Worm (Caenorhabditis elegans) whole organism, young adult: ENCODE results near the gene ZK177.12.

Experiments
- F10E7.11 ChIP-seq: sonication (generic microtip); optimal IDR thresholded peaks from 2 replicates; lab custom pipeline; 2017; ENCODE audit warnings: mild to moderate bottlenecking, missing genetic modification characterization, moderate library complexity, missing compliant biosample characterization
- F22D6.2 ChIP-seq: sonication (generic microtip); optimal IDR thresholded peaks from 2 replicates; lab custom pipeline; 2016; ENCODE audit warnings: mild to moderate bottlenecking, missing genetic modification characterization, missing compliant biosample characterization
- F57C9.4 ChIP-seq: sonication (generic microtip); optimal IDR thresholded peaks from 2 replicates; lab custom pipeline; 2017; ENCODE audit warnings: mild to moderate bottlenecking, missing genetic modification characterization, missing compliant biosample characterization
- K11D2.4 ChIP-seq: fragments of 200-800 bp; sonication (Bioruptor generic); IDR thresholded peaks from 2 replicates; pipeline ENCODE4 v1.3.6; 2022; ENCODE audit warnings: missing genetic modification reagents, missing genetic modification characterization, missing compliant biosample characterization
- T07F8.4 ChIP-seq: sonication (generic microtip); optimal IDR thresholded peaks from 2 replicates; lab custom pipeline; 2016; ENCODE audit warnings: mild to moderate bottlenecking, missing genetic modification characterization, moderate library complexity, missing compliant biosample characterization
- Y67H2A.10 ChIP-seq: fragments of 200-800 bp; sonication (Bioruptor generic); conservative IDR thresholded peaks from 2 replicates; pipeline ENCODE4 v1.3.6; 2022; ENCODE audit warnings: missing genetic modification reagents, missing genetic modification characterization, missing compliant biosample characterization
- akir-1 ChIP-seq: fragments of 200-800 bp; sonication (Bioruptor generic); optimal IDR thresholded peaks from 2 replicates; lab custom pipeline; 2018; ENCODE audit warnings: mild to moderate bottlenecking, missing genetic modification characterization, moderate library complexity, missing compliant biosample characterization
- ama-1 ChIP-seq, 3 experiments: fragments of 150-350 bp in 1 of 3; sonication (generic microtip) in 2 of 3; optimal IDR thresholded peaks; 2 replicates each; lab custom pipeline; 2014 to 2018; ENCODE audit warnings: missing biosample characterization in 2 of 3, missing genetic modification characterization in 2 of 3, missing genetic modification reagents in 2 of 3
- atf-7 ChIP-seq: sonication (generic microtip); optimal IDR thresholded peaks from 2 replicates; lab custom pipeline; 2017; ENCODE audit warnings: mild to moderate bottlenecking, missing genetic modification characterization, missing compliant biosample characterization
- attf-6 ChIP-seq: fragments of 200-800 bp; sonication (Bioruptor generic); IDR thresholded peaks from 2 replicates; pipeline ENCODE4 v1.3.6; 2022; ENCODE audit warnings: missing genetic modification reagents, missing genetic modification characterization, missing compliant biosample characterization
- bed-1 ChIP-seq: fragments of 200-800 bp; sonication (Bioruptor generic); IDR thresholded peaks from 2 replicates; pipeline ENCODE4 v1.3.6; 2022; ENCODE audit warnings: missing genetic modification reagents, missing genetic modification characterization, missing compliant biosample characterization
- bed-2 ChIP-seq: fragments of 200-800 bp; sonication (Bioruptor generic); IDR thresholded peaks from 2 replicates; pipeline ENCODE4 v1.3.6; 2022; ENCODE audit warnings: missing genetic modification reagents, missing genetic modification characterization, missing compliant biosample characterization
- cebp-2 ChIP-seq: fragments of 200-800 bp; sonication (Bioruptor generic); IDR thresholded peaks from 2 replicates; pipeline ENCODE4 v1.3.6; 2022; ENCODE audit warnings: missing genetic modification characterization, missing compliant biosample characterization
- ceh-27 ChIP-seq: fragments of 200-800 bp; sonication (Bioruptor generic); optimal IDR thresholded peaks from 2 replicates; lab custom pipeline; 2018; ENCODE audit warnings: mild to moderate bottlenecking, missing genetic modification characterization, moderate library complexity, missing compliant biosample characterization
- ceh-79 ChIP-seq: sonication (generic microtip); optimal IDR thresholded peaks from 2 replicates; lab custom pipeline; 2017; ENCODE audit warnings: mild to moderate bottlenecking, missing genetic modification characterization, missing compliant biosample characterization
- ceh-91 ChIP-seq: fragments of 200-800 bp; sonication (Bioruptor generic); IDR thresholded peaks from 2 replicates; pipeline ENCODE4 v1.3.6; 2022; ENCODE audit warnings: missing genetic modification reagents, missing genetic modification characterization, missing compliant biosample characterization
- chd-7 ChIP-seq: sonication (generic microtip); optimal IDR thresholded peaks from 2 replicates; lab custom pipeline; 2016; ENCODE audit warnings: mild to moderate bottlenecking, missing genetic modification characterization, moderate library complexity, missing compliant biosample characterization
- ets-4 ChIP-seq: fragments of 200-800 bp; sonication (Bioruptor generic); optimal IDR thresholded peaks from 2 replicates; lab custom pipeline; 2018; ENCODE audit warnings: mild to moderate bottlenecking, missing genetic modification characterization, missing compliant biosample characterization
- fkh-3 ChIP-seq: sonication (generic microtip); optimal IDR thresholded peaks from 2 replicates; lab custom pipeline; 2016; ENCODE audit warnings: mild to moderate bottlenecking, missing genetic modification characterization, missing compliant biosample characterization
- him-1 ChIP-seq: sonication (generic microtip); optimal IDR thresholded peaks from 2 replicates; lab custom pipeline; 2016; ENCODE audit warnings: missing genotype, missing genetic modification reagents, missing genetic modification characterization, missing compliant biosample characterization
- hlh-12 ChIP-seq: sonication (generic microtip); optimal IDR thresholded peaks from 2 replicates; lab custom pipeline; 2016; ENCODE audit warnings: missing genetic modification characterization, missing compliant biosample characterization
- hmg-20 ChIP-seq: fragments of 200-800 bp; sonication (Bioruptor generic); IDR thresholded peaks from 2 replicates; pipeline ENCODE4 v1.3.6; 2022; ENCODE audit warnings: missing genetic modification reagents, missing genetic modification characterization, missing compliant biosample characterization
- let-607 ChIP-seq, 2 experiments: fragments of 200-800 bp in 1 of 2; sonication (Bioruptor generic) in 1 of 2; sonication (generic microtip) in 1 of 2; optimal IDR thresholded peaks; 2 replicates each; lab custom pipeline; 2016 to 2018; ENCODE audit warnings: mild to moderate bottlenecking in 2 of 2, missing compliant biosample characterization in 2 of 2, missing genetic modification characterization in 2 of 2, moderate library complexity in 2 of 2, missing genotype in 1 of 2
- madf-6 ChIP-seq: fragments of 200-800 bp; sonication (Bioruptor generic); IDR thresholded peaks from 2 replicates; pipeline ENCODE4 v1.3.6; 2022; ENCODE audit warnings: missing genetic modification reagents, missing genetic modification characterization, missing compliant biosample characterization
- madf-8 ChIP-seq: fragments of 200-800 bp; sonication (Bioruptor generic); conservative IDR thresholded peaks from 2 replicates; pipeline ENCODE4 v1.3.6; 2022; ENCODE audit warnings: missing genetic modification reagents, missing genetic modification characterization, missing compliant biosample characterization
- mes-4 ChIP-seq: sonication (generic microtip); optimal IDR thresholded peaks from 2 replicates; lab custom pipeline; 2016; ENCODE audit warnings: missing genotype, missing genetic modification characterization, missing compliant biosample characterization
- nfya-1 ChIP-seq: sonication (generic microtip); optimal IDR thresholded peaks from 2 replicates; lab custom pipeline; 2017; ENCODE audit warnings: antibody characterized with exemption, missing compliant biosample characterization, missing genetic modification characterization, borderline replicate concordance; ENCODE audit not compliant: insufficient read depth
- nfya-2 ChIP-seq: fragments of 200-800 bp; sonication (Bioruptor generic); IDR thresholded peaks from 2 replicates; pipeline ENCODE4 v1.3.6; 2022; ENCODE audit warnings: missing genetic modification reagents, missing genetic modification characterization, missing compliant biosample characterization
- nhr-120 ChIP-seq: fragments of 200-800 bp; sonication (Bioruptor generic); IDR thresholded peaks from 2 replicates; pipeline ENCODE4 v1.3.6; 2022; ENCODE audit warnings: missing genetic modification characterization, missing compliant biosample characterization
- nhr-80 ChIP-seq: sonication (generic microtip); optimal IDR thresholded peaks from 2 replicates; lab custom pipeline; 2016; ENCODE audit warnings: missing genetic modification characterization, missing compliant biosample characterization
- pbrm-1 ChIP-seq: fragments of 200-800 bp; sonication (Bioruptor generic); IDR thresholded peaks from 2 replicates; pipeline ENCODE4 v1.3.6; 2022; ENCODE audit warnings: missing genetic modification reagents, missing genetic modification characterization, missing compliant biosample characterization
- pha-4 ChIP-seq: fragments of 150-350 bp; sonication (generic microtip); optimal IDR thresholded peaks from 2 replicates; lab custom pipeline; 2014; ENCODE audit warnings: missing biosample characterization, missing genetic modification reagents, missing genetic modification characterization
- rec-8 ChIP-seq, 2 experiments: sonication (generic microtip); optimal IDR thresholded peaks; 2 replicates each; lab custom pipeline; 2016; ENCODE audit warnings: mild to moderate bottlenecking in 2 of 2, missing genetic modification characterization in 2 of 2, missing genetic modification reagents in 2 of 2, missing genotype in 2 of 2, missing biosample characterization in 1 of 2, missing compliant biosample characterization in 1 of 2, moderate library complexity in 1 of 2
- sdz-38 ChIP-seq: sonication (generic microtip); optimal IDR thresholded peaks from 2 replicates; lab custom pipeline; 2016; ENCODE audit warnings: missing genotype, missing genetic modification characterization, missing compliant biosample characterization
- snpc-3.4 ChIP-seq: sonication (generic microtip); optimal IDR thresholded peaks from 2 replicates; lab custom pipeline; 2017; ENCODE audit warnings: missing genetic modification characterization, mild to moderate bottlenecking, missing compliant biosample characterization, antibody characterized with exemption, moderate library complexity, missing genotype, missing genetic modification reagents
- somi-1 ChIP-seq: fragments of 200-800 bp; sonication (Bioruptor generic); optimal IDR thresholded peaks from 2 replicates; lab custom pipeline; 2018; ENCODE audit warnings: mild to moderate bottlenecking, missing genetic modification characterization, missing compliant biosample characterization
- unc-62 ChIP-seq: fragments of 150-350 bp; optimal IDR thresholded peaks from 2 replicates; lab custom pipeline; 2014; ENCODE audit warnings: missing biosample characterization, missing genetic modification reagents, missing genetic modification characterization
- xnd-1 ChIP-seq: sonication (generic microtip); optimal IDR thresholded peaks from 2 replicates; lab custom pipeline; 2016; ENCODE audit warnings: missing genotype, missing genetic modification reagents, missing genetic modification characterization, missing compliant biosample characterization
- ztf-18 ChIP-seq: sonication (generic microtip); optimal IDR thresholded peaks from 2 replicates; lab custom pipeline; 2016; ENCODE audit warnings: missing genotype, mild to moderate bottlenecking, missing genetic modification characterization, missing compliant biosample characterization
- ztf-22 ChIP-seq: fragments of 200-800 bp; sonication (Bioruptor generic); optimal IDR thresholded peaks from 2 replicates; lab custom pipeline; 2018; ENCODE audit warnings: mild to moderate bottlenecking, missing genetic modification characterization, moderate library complexity, missing compliant biosample characterization
- ztf-3 ChIP-seq: fragments of 200-800 bp; sonication (Bioruptor generic); optimal IDR thresholded peaks from 2 replicates; lab custom pipeline; 2018; ENCODE audit warnings: mild to moderate bottlenecking, missing genetic modification characterization, missing compliant biosample characterization
- ztf-6 ChIP-seq: fragments of 200-800 bp; sonication (Bioruptor generic); IDR thresholded peaks from 2 replicates; pipeline ENCODE4 v1.3.6; 2022; ENCODE audit warnings: missing genetic modification reagents, missing genetic modification characterization, missing compliant biosample characterization

Gene ZK177.12

DNA sequence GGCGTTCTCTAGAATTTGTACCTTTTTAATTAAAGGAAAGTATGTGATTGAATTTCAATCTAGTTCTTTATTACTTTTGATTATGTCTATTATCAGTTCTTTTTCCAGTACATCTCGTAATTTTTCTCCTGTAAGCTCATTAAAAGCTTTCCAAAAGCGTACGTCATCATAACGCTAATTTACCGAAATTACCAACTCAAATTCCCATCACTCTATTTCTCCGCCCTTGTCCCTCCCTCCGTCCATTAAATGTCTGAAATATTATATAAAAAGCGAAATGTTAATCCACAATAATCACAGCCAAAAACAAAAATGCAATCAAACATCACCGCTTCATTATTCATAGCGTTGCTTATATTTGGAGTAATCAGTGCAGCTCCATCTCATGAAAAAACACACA lies 32.8 kb downstream of the ZK177.12 start, which contains the start of gene ins-12 (continued):
- TF ChIP-seq snpc-3.4 (tag; lab: Kevin White, UChicago) (no peak), F22D6.2 (tag; lab: Kevin White, UChicago) (no peak), cebp-2 (GFP tag; lab: Robert Waterston, UW) (no peak), let-607 (tag; optimal IDR thresholded peaks at IDR 0.05; lab: Kevin White, UChicago) (no peak), xnd-1 (tag; lab: Kevin White, UChicago) (no peak), hlh-12 (tag; lab: Kevin White, UChicago) (no peak), atf-7 (no peak), sdz-38 (tag; lab: Kevin White, UChicago) (no peak)

DNA sequence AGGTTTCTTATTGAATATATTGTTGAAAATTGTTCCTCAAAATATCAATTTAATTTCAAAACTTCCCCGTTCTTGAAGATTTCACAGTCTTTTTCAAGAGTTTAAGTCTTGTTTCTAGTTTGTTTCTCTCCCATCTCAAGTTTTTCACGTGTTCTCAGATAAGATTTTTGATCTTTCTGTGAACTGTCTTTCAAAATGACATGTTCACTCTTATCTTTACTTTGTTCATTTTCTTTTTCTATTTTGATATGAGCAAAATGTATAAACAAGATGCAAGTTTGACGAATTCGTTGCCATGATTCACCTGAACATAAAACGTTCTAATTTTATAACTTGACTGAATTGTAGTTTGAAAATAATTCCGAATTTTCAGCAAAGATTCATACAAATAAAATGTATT lies 33.3 kb downstream of the ZK177.12 start:
- TF ChIP-seq hlh-12 (tag; lab: Kevin White, UChicago), result no peak
- TF ChIP-seq pbrm-1 (GFP tag; lab: Robert Waterston, UW), result no peak
- TF ChIP-seq nhr-120 (GFP tag; lab: Robert Waterston, UW), result no peak
- peak; percentile 11 for TF ChIP-seq unc-62 (GFP tag; lab: Kevin White, UChicago)
- TF ChIP-seq madf-8 (GFP tag; lab: Robert Waterston, UW), result no peak
- TF ChIP-seq ceh-27, result no peak
- TF ChIP-seq ets-4 (GFP tag; lab: Kevin White, UChicago), result no peak
- no peak for TF ChIP-seq F57C9.4 (tag; lab: Kevin White, UChicago)
- TF ChIP-seq T07F8.4 (tag; lab: Kevin White, UChicago), result no peak
- no peak for TF ChIP-seq bed-1 (GFP tag; lab: Robert Waterston, UW)
- no peak for TF ChIP-seq somi-1
- TF ChIP-seq him-1 (tag; lab: Kevin White, UChicago), result no peak
- peak; percentile 27 for TF ChIP-seq nhr-80 (tag; lab: Kevin White, UChicago)
- TF ChIP-seq ama-1 (optimal IDR thresholded peaks at IDR 0.05; lab: Kevin White, UChicago), result no peak
- TF ChIP-seq ama-1 (GFP tag; optimal IDR thresholded peaks at IDR 0.05; lab: Kevin White, UChicago), result no peak
- no peak for TF ChIP-seq pha-4 (tag; lab: Kevin White, UChicago)
- no peak for TF ChIP-seq hmg-20 (GFP tag; lab: Robert Waterston, UW)
- no peak for TF ChIP-seq ztf-22 (GFP tag; lab: Kevin White, UChicago)
- TF ChIP-seq, all 124 proteins: peak for 2

DNA sequence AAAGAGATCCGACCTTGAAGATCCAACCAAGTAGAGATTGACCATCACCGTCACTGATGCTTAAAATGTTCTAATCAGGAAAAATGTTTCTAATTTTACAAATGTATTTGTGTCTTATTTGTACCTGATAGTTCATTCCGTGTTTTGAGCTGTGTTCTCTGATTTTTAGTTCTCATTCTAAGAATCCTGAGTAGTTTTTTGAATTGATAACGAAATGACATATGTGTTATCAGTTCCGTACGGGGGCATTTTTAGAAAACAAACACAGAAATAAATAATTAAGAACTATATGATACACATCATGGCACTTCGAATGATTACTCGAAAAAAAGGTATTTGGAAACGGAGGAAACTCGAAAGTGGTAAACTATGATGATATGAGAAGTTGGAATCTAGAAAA lies 34.0 kb downstream of the ZK177.12 start:
- TF ChIP-seq madf-6 (GFP tag; lab: Robert Waterston, UW), result no peak

DNA sequence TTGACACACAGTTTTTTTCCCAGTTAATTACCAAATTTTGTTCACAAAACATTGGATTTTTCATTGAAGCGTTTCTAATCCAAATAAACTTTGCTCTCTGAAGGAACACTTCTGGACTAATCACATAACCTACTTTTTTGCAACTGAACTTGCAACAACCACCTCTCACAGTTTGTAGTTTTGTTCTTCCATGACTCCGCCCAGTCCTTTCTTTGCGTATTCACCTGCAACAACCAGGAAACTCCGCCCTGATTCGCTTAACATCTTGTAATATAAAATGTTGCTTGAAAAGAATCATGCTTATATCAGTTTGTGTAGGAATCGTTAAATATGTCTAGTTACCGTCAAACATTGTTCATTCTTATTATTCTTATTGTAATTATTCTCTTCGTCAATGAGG lies 34.9 kb downstream of the ZK177.12 start, which contains the start of gene ins-11:
ins-11 (plus strand) TSS at position 301 of the 400 bp plus-strand sequence.
- TF ChIP-seq Y67H2A.10 (GFP tag; lab: Robert Waterston, UW), result no peak
- TF ChIP-seq madf-8 (GFP tag; lab: Robert Waterston, UW), result no peak
- no peak for TF ChIP-seq chd-7 (tag; lab: Kevin White, UChicago)
- TF ChIP-seq nfya-1, result no peak
- TF ChIP-seq akir-1 (GFP tag; lab: Kevin White, UChicago), result no peak
- no peak for TF ChIP-seq bed-2 (GFP tag; lab: Robert Waterston, UW)
- TF ChIP-seq ztf-18, result no peak
- no peak for TF ChIP-seq rec-8 (tag; optimal IDR thresholded peaks at IDR 0.05; lab: Kevin White, UChicago)
- TF ChIP-seq attf-6 (GFP tag; lab: Robert Waterston, UW), result no peak
- no peak for TF ChIP-seq F10E7.11 (tag; lab: Kevin White, UChicago)
- no peak for TF ChIP-seq K11D2.4
- no peak for TF ChIP-seq ceh-91 (GFP tag; lab: Robert Waterston, UW)
- no peak for TF ChIP-seq mes-4 (tag; lab: Kevin White, UChicago)
- no peak for TF ChIP-seq fkh-3 (tag; lab: Kevin White, UChicago)
- TF ChIP-seq ztf-6 (GFP tag; lab: Robert Waterston, UW), result no peak
- no peak for TF ChIP-seq ztf-3 (GFP tag; lab: Kevin White, UChicago)
- no peak for TF ChIP-seq ceh-79 (tag; lab: Kevin White, UChicago)
- no peak for TF ChIP-seq nhr-80 (tag; lab: Kevin White, UChicago)
- TF ChIP-seq xnd-1 (tag; lab: Kevin White, UChicago), result no peak
- no peak for TF ChIP-seq nfya-2
